Worm (Caenorhabditis elegans): Measurements from ENCODE around the gene W03G11.4.

W03G11.4 gene

ce11 chrX:12111213-12111612, 18.3 kb upstream of the W03G11.4 start, which contains the start of gene lgc-14:
Gene lgc-14, plus strand, starts transcription at chrX:12111513.
- TF ChIP-seq bed-1 (GFP tag; IDR thresholded peaks at IDR 0.05) (no peak), Y53F4B.3 (GFP tag; IDR thresholded peaks at IDR 0.05) (no peak), ceh-27 (GFP tag; optimal IDR thresholded peaks at IDR 0.05) (no peak)

ce11 chrX:12108517-12109216, 15.7 kb upstream of the W03G11.4 start, which contains the start of the genes W03G11.2 and lgc-13:
Gene W03G11.2, minus strand, starts transcription at chrX:12108617.
Gene lgc-13, plus strand, starts transcription at chrX:12109166.
- TF ChIP-seq pbrm-1 (GFP tag; IDR thresholded peaks at IDR 0.05) (no peak), lir-1 (GFP tag; conservative IDR thresholded peaks at IDR 0.05) (no peak), madf-8 (GFP tag; conservative IDR thresholded peaks at IDR 0.05) (no peak), ztf-6 (GFP tag; IDR thresholded peaks at IDR 0.05) (no peak), lin-54 (GFP tag; optimal IDR thresholded peaks at IDR 0.05) (no peak), hmg-20 (GFP tag; IDR thresholded peaks at IDR 0.05) (no peak), madf-10 (tag; optimal IDR thresholded peaks at IDR 0.05) (no peak)

ce11 chrX:12106004-12106403, 13.1 kb upstream of the W03G11.4 start:
- TF ChIP-seq C17E4.6 (GFP tag; IDR thresholded peaks at IDR 0.05) (no peak), fkh-3 (tag; optimal IDR thresholded peaks at IDR 0.05) (peak; percentile 91), cebp-2 (GFP tag; IDR thresholded peaks at IDR 0.05) (peak; percentile 97), hsf-1 (GFP tag; IDR thresholded peaks at IDR 0.05) (no peak), F57A8.1 (GFP tag; optimal IDR thresholded peaks at IDR 0.05) (no peak), ztf-22 (GFP tag; optimal IDR thresholded peaks at IDR 0.05) (peak; percentile 64), snpc-1.1 (tag; optimal IDR thresholded peaks at IDR 0.05; ENCODE audit: insufficient read depth) (peak; percentile 26), Y53G8AR.9 (GFP tag; conservative IDR thresholded peaks at IDR 0.05) (peak; percentile 84), lin-54 (GFP tag; optimal IDR thresholded peaks at IDR 0.05) (no peak), madf-3 (GFP tag; IDR thresholded peaks at IDR 0.05) (0 out of 2 replicates have a peak, but pooled peaks have one; percentile 66), ceh-91 (GFP tag; IDR thresholded peaks at IDR 0.05) (no peak), nhr-90 (tag; optimal IDR thresholded peaks at IDR 0.05) (peak; percentile 93), nhr-179 (tag; optimal IDR thresholded peaks at IDR 0.05) (no peak), tbx-9 (tag; optimal IDR thresholded peaks at IDR 0.05; ENCODE audit: borderline replicate concordance) (peak; percentile 73), aptf-2 (GFP tag; conservative IDR thresholded peaks at IDR 0.05) (no peak; the same call in 1 of the 2 replicates), ZK185.1 (tag; optimal IDR thresholded peaks at IDR 0.05; ENCODE audit: poor library complexity, severe bottlenecking) (peak; percentile 95), snpc-1.3 (tag; optimal IDR thresholded peaks at IDR 0.05; ENCODE audit: insufficient read depth) (peak; percentile 74), atf-7 (tag; optimal IDR thresholded peaks at IDR 0.05) (peak; percentile 67), nhr-27 (tag; optimal IDR thresholded peaks at IDR 0.05) (peak; percentile 93), lir-1 (GFP tag; conservative IDR thresholded peaks at IDR 0.05) (peak; percentile 10; the same call in 1 of the 2 replicates), repo-1 (tag; optimal IDR thresholded peaks at IDR 0.05) (peak; percentile 82), snpc-3.4 (tag; optimal IDR thresholded peaks at IDR 0.05) (peak; percentile 80), ceh-100 (GFP tag; IDR thresholded peaks at IDR 0.05) (peak; percentile 52), die-1 (tag; optimal IDR thresholded peaks at IDR 0.05) (peak; percentile 98), unc-130 (GFP tag; optimal IDR thresholded peaks at IDR 0.05) (peak; percentile 46), F22D6.2 (tag; optimal IDR thresholded peaks at IDR 0.05) (peak; percentile 53), D2030.7 (GFP tag; IDR thresholded peaks at IDR 0.05) (peak; percentile 78), F39B2.1 (GFP tag; IDR thresholded peaks at IDR 0.05) (no peak), Y56A3A.18 (GFP tag; IDR thresholded peaks at IDR 0.05) (peak; percentile 96), lsy-27 (tag; optimal IDR thresholded peaks at IDR 0.05; ENCODE audit: borderline replicate concordance, insufficient read depth) (no peak), zim-3 (tag; optimal IDR thresholded peaks at IDR 0.05) (peak; percentile 89), rcor-1 (GFP tag; IDR thresholded peaks at IDR 0.05) (peak; percentile 89), ceh-79 (tag; optimal IDR thresholded peaks at IDR 0.05) (peak; percentile 76), F49E8.2 (tag; optimal IDR thresholded peaks at IDR 0.05; ENCODE audit: insufficient read depth) (no peak), B0336.3 (GFP tag; IDR thresholded peaks at IDR 0.05) (no peak)
